Worm (Caenorhabditis elegans) whole organism, L3 larva: ENCODE measurements around the gene C28D4.10.

Source experiments
- aly-2 ChIP-seq: fragments of 150-350 bp; optimal IDR thresholded peaks from 2 replicates; lab custom pipeline; 2014; ENCODE audit warnings: missing biosample characterization, missing genetic modification characterization
- ama-1 ChIP-seq: fragments of 150-350 bp; optimal IDR thresholded peaks from 2 replicates; lab custom pipeline; 2018
- ceh-16 ChIP-seq: sonication (generic microtip); optimal IDR thresholded peaks from 2 replicates; lab custom pipeline; 2017; ENCODE audit warnings: missing biosample characterization, missing genetic modification characterization
- ceh-28 ChIP-seq: fragments of 150-350 bp; optimal IDR thresholded peaks from 2 replicates; lab custom pipeline; 2014; ENCODE audit warnings: missing biosample characterization, missing genetic modification reagents, missing genetic modification characterization
- ceh-82 ChIP-seq: fragments of 150-350 bp; optimal IDR thresholded peaks from 2 replicates; lab custom pipeline; 2014; ENCODE audit warnings: missing biosample characterization, missing genetic modification characterization
- ceh-9 ChIP-seq: sonication (generic microtip); optimal IDR thresholded peaks from 2 replicates; lab custom pipeline; 2018; ENCODE audit warnings: missing biosample characterization, missing genetic modification characterization
- daf-12 ChIP-seq: fragments of 150-350 bp; optimal IDR thresholded peaks from 2 replicates; lab custom pipeline; 2014; ENCODE audit warnings: missing biosample characterization, missing genetic modification reagents, missing genetic modification characterization
- egl-5 ChIP-seq: fragments of 150-350 bp; optimal IDR thresholded peaks from 2 replicates; lab custom pipeline; 2017; ENCODE audit warnings: missing biosample characterization, missing genetic modification reagents, missing genetic modification characterization, inconsistent platforms
- elt-1 ChIP-seq: fragments of 150-350 bp; optimal IDR thresholded peaks from 2 replicates; lab custom pipeline; 2014; ENCODE audit warnings: missing biosample characterization, missing genetic modification characterization
- elt-2 ChIP-seq: sonication (generic microtip); optimal IDR thresholded peaks from 2 replicates; lab custom pipeline; 2016; ENCODE audit warnings: missing genetic modification reagents, mild to moderate bottlenecking, missing genetic modification characterization, missing compliant biosample characterization
- eor-1 ChIP-seq, 2 experiments: fragments of 150-350 bp; optimal IDR thresholded peaks; 2 replicates each; lab custom pipeline; 2014 to 2018; ENCODE audit warnings: missing biosample characterization in 2 of 2, missing genetic modification characterization in 2 of 2
- fkh-10 ChIP-seq: sonication (generic microtip); optimal IDR thresholded peaks from 2 replicates; lab custom pipeline; 2017; ENCODE audit warnings: missing biosample characterization, missing genetic modification reagents, missing genetic modification characterization
- fkh-2 ChIP-seq: fragments of 150-350 bp; optimal IDR thresholded peaks from 2 replicates; lab custom pipeline; 2014; ENCODE audit warnings: missing biosample characterization, missing genetic modification reagents, missing genetic modification characterization
- fos-1 ChIP-seq: fragments of 150-350 bp; optimal IDR thresholded peaks from 2 replicates; lab custom pipeline; 2014; ENCODE audit warnings: missing biosample characterization, missing genetic modification characterization
- jun-1 ChIP-seq: fragments of 150-350 bp; optimal IDR thresholded peaks from 2 replicates; lab custom pipeline; 2014; ENCODE audit warnings: missing biosample characterization, missing genetic modification reagents, missing genetic modification characterization
- lin-39 ChIP-seq: fragments of 150-350 bp; optimal IDR thresholded peaks from 2 replicates; lab custom pipeline; 2018; ENCODE audit warnings: missing biosample characterization, missing genetic modification reagents, missing genetic modification characterization
- lsy-12 ChIP-seq: sonication (generic microtip); optimal IDR thresholded peaks from 2 replicates; lab custom pipeline; 2016; ENCODE audit warnings: mild to moderate bottlenecking, missing genetic modification characterization, missing compliant biosample characterization
- mdl-1 ChIP-seq: fragments of 150-350 bp; optimal IDR thresholded peaks from 2 replicates; lab custom pipeline; 2014; ENCODE audit warnings: missing biosample characterization, missing genetic modification characterization
- nfya-1 ChIP-seq: sonication (generic microtip); optimal IDR thresholded peaks from 2 replicates; lab custom pipeline; 2017; ENCODE audit warnings: missing genetic modification characterization, mild to moderate bottlenecking, missing compliant biosample characterization, antibody characterized with exemption, moderate library complexity; ENCODE audit not compliant: insufficient read depth
- nhr-11 ChIP-seq: fragments of 150-350 bp; optimal IDR thresholded peaks from 2 replicates; lab custom pipeline; 2014; ENCODE audit warnings: missing biosample characterization, missing genetic modification characterization
- nhr-23 ChIP-seq: fragments of 150-350 bp; optimal IDR thresholded peaks from 2 replicates; lab custom pipeline; 2014; ENCODE audit warnings: missing biosample characterization, missing genetic modification reagents, missing genetic modification characterization
- nhr-237 ChIP-seq: fragments of 150-350 bp; optimal IDR thresholded peaks from 2 replicates; lab custom pipeline; 2014; ENCODE audit warnings: missing biosample characterization, missing genetic modification characterization
- nhr-25 ChIP-seq: sonication (generic microtip); optimal IDR thresholded peaks from 2 replicates; lab custom pipeline; 2017; ENCODE audit warnings: missing biosample characterization, missing genetic modification characterization
- nhr-28 ChIP-seq: fragments of 150-350 bp; optimal IDR thresholded peaks from 2 replicates; lab custom pipeline; 2014; ENCODE audit warnings: missing biosample characterization, missing genetic modification characterization
- nhr-76 ChIP-seq: fragments of 150-350 bp; sonication (generic microtip); optimal IDR thresholded peaks from 5 replicates; lab custom pipeline; 2014; ENCODE audit warnings: missing biosample characterization, missing genetic modification characterization
- nhr-77 ChIP-seq: fragments of 150-350 bp; optimal IDR thresholded peaks from 2 replicates; lab custom pipeline; 2014; ENCODE audit warnings: missing biosample characterization, missing genetic modification characterization
- pqm-1 ChIP-seq: fragments of 150-350 bp; optimal IDR thresholded peaks from 2 replicates; lab custom pipeline; 2017; ENCODE audit warnings: missing biosample characterization, missing genetic modification characterization, inconsistent platforms
- snpc-4 ChIP-seq: fragments of 150-350 bp; optimal IDR thresholded peaks from 2 replicates; lab custom pipeline; 2014; ENCODE audit warnings: missing biosample characterization, missing genetic modification characterization
- unc-39 ChIP-seq: sonication (generic microtip); optimal IDR thresholded peaks from 4 replicates; lab custom pipeline; 2017; ENCODE audit warnings: missing biosample characterization, missing genetic modification characterization
- zag-1 ChIP-seq: fragments of 150-350 bp; optimal IDR thresholded peaks from 2 replicates; lab custom pipeline; 2014; ENCODE audit warnings: missing biosample characterization, missing genetic modification characterization
- ztf-4 ChIP-seq: fragments of 150-350 bp; optimal IDR thresholded peaks from 2 replicates; lab custom pipeline; 2014; ENCODE audit warnings: missing biosample characterization, missing genetic modification characterization

C28D4.10 gene

DNA sequence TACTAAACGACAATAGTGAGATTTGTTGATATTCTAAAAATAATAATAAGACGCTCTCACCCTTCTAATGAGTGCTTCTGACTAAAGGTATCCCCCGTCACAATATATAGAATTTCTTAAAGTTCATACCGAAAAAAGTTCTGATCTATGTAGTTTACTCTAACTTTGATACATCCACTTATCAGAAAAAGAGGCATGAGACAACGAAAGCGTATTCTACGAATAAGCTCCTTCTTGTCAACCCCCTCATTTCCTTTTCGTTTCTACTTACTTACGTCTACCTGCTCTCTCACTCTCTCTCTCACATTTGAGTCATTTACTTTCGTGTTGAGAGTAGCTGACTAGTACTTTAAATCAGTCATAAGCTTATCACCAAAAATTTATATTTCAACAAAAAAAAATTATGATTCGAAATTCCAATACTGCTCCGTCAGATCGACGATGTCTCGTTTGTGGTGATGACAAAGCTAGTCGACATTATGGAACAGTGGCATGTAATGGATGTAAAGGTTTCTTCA lies 12.8 kb upstream of the C28D4.10 start:
- TF ChIP-seq nhr-11 (tag; lab: Kevin White, UChicago) (peak; percentile 66), lsy-12 (tag; lab: Kevin White, UChicago) (no peak)

DNA sequence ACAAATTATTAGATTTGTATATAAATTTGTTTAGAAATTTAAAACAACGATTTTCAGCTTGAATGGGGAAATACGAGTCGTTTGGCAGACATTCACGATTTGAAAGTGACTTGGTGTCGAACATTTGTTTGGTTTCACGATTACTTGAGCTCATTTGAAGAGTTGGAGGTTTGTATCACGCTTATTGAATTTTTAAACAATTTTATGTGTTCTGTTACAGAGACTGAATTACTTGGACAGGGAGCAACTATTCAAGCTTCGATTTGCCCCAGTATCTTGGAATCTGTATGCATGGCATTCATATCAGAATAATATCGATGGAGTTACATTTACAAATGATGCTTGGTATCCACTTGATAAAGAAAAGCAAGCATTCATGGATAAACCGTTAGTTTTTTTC lies 11.1 kb upstream of the C28D4.10 start:
- TF ChIP-seq nhr-237 (no peak), nfya-1 (tag; lab: Kevin White, UChicago) (no peak), ceh-9 (tag; lab: Kevin White, UChicago) (no peak), snpc-4 (tag; lab: Kevin White, UChicago) (no peak), eor-1 (tag; optimal IDR thresholded peaks at IDR 0.05; lab: Kevin White, UChicago) (no peak), fkh-10 (GFP tag; lab: Kevin White, UChicago) (no peak), ztf-4 (tag; lab: Kevin White, UChicago) (no peak), daf-12 (no peak), pqm-1 (tag; lab: Kevin White, UChicago) (no peak), nhr-25 (tag; lab: Kevin White, UChicago) (no peak), nhr-76 (tag; lab: Kevin White, UChicago) (no peak), nhr-11 (tag; lab: Kevin White, UChicago) (no peak)

DNA sequence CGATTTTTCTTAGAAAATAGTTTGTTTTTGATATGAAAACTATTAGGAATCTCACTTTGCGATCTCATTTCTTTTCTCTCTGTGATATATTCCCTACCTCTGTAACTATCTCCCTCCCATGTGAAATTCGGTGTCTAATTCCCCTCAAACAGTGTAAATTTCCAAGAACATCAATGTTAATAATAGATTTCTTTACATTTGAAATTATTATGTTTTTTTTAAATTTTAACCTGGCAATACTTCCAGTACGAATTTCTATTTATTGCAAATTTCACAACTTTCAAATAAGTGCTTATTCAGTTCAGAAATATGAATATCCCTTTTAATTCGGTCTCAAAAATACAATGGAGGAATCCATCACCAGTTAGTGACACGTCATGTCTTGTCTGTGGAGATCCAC lies 9.9 kb upstream of the C28D4.10 start, which contains the start of gene nhr-100:
TSS of gene nhr-100 (plus strand) at position 301 of the 400 bp plus-strand sequence.
- no peak for TF ChIP-seq eor-1 (tag; optimal IDR thresholded peaks at IDR 0.05; lab: Kevin White, UChicago)
- no peak for TF ChIP-seq elt-2 (tag; lab: Kevin White, UChicago)
- no peak for TF ChIP-seq egl-5 (tag; lab: Kevin White, UChicago)
- TF ChIP-seq daf-12, result no peak
- TF ChIP-seq lin-39 (tag; lab: Kevin White, UChicago), result no peak
- no peak for TF ChIP-seq fkh-2
- TF ChIP-seq unc-39, result no peak

DNA sequence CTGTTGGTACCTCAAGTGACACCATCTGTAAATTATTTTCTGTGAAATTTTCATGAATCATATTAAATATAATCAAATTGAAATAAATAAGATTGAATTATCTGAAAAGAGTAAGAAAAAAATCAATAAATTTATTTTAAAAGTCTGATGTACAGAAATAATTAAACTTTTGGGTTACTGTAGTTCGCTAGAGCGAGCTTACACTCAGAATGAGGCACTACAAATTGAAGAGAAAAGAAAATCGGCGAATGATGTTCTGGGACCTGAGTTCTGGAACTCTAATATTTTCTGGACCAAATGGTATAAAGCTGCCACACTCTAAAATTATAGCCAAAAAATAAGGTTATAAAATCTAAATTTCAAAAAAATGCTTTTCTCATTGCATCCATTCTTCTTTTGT lies 4.4 kb upstream of the C28D4.10 start:
- TF ChIP-seq jun-1 (no peak), zag-1 (tag; lab: Kevin White, UChicago) (no peak), fos-1 (tag; lab: Kevin White, UChicago) (no peak), ztf-4 (tag; lab: Kevin White, UChicago) (no peak), egl-5 (tag; lab: Kevin White, UChicago) (no peak), elt-1 (no peak), nhr-77 (tag; lab: Kevin White, UChicago) (no peak), nhr-23 (tag; lab: Kevin White, UChicago) (no peak), nhr-28 (tag; lab: Kevin White, UChicago) (no peak), eor-1 (tag; optimal IDR thresholded peaks at IDR 0.05; lab: Kevin White, UChicago) (no peak), nhr-11 (tag; lab: Kevin White, UChicago) (no peak)

DNA sequence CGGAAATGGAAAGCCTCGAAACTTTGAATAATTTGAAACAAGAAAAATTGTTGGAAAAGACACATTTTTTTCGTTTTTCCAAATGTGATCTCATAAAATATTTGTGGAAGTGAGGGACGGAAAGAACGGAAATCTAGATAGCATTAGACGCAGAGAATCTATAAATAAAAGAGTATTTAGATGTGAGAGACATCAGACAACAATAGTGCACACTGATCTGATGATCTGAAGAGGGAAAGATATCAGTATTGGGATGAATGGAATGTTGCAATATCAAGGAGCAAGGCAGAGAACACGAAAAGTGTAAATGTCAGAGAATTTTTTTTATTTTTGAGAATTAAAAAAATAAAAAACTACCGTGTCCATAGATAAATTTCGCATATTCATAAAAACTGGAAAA lies 3.4 kb upstream of the C28D4.10 start:
- TF ChIP-seq elt-2 (tag; lab: Kevin White, UChicago) (peak; percentile 3), mdl-1 (tag; lab: Kevin White, UChicago) (no peak), eor-1 (tag; optimal IDR thresholded peaks at IDR 0.05; lab: Kevin White, UChicago) (no peak), aly-2 (tag; lab: Kevin White, UChicago) (no peak), ceh-82 (tag; lab: Kevin White, UChicago) (no peak), ceh-16 (tag; lab: Kevin White, UChicago) (no peak), pqm-1 (tag; lab: Kevin White, UChicago) (peak; percentile 16)

DNA sequence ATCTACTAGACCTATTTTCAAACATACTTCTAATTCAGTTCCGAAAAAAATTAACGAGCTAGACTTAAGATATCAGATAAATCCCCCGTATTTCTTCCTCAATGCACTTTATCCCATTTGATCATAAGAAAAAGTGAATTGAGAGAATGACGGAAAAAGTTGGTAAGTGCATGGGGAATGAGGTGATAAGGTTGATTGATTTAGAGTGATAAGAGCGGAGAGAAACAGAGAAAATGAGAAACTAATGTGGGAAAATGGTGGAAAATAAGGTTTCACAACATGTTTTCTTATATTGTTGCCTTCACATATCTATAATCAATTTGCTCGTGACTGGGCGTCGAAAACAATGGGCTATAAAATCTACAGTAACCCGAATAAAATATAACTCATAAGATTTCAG lies 2.5 kb upstream of the C28D4.10 start:
- TF ChIP-seq ama-1 (lab: Kevin White, UChicago) (no peak), lsy-12 (tag; lab: Kevin White, UChicago) (no peak), pqm-1 (tag; lab: Kevin White, UChicago) (peak; percentile 64), nhr-76 (tag; lab: Kevin White, UChicago) (no peak), elt-2 (tag; lab: Kevin White, UChicago) (peak; percentile 75), ceh-28 (tag; lab: Kevin White, UChicago) (peak; percentile 4), nhr-25 (tag; lab: Kevin White, UChicago) (no peak), nfya-1 (tag; lab: Kevin White, UChicago) (peak; percentile 35), fos-1 (tag; lab: Kevin White, UChicago) (no peak), zag-1 (tag; lab: Kevin White, UChicago) (no peak)
